Fruit fly (Drosophila melanogaster) whole organism, wandering third instar larva: ENCODE results near the gene gammaTub37C.
A peak's percentile ranks its signal among the peaks of the same experiment; 100 is the strongest.

ENCODE experiments used
- Abd-B ChIP-seq: fragments of >200 bp; optimal IDR thresholded peaks from 2 replicates; lab custom pipeline; 2017; ENCODE audit warnings: missing biosample characterization, missing genetic modification characterization
- CG32264 ChIP-seq: fragments of 200-800 bp; sonication (Bioruptor generic); optimal IDR thresholded peaks from 2 replicates; lab custom pipeline; 2016; ENCODE audit warnings: missing biosample characterization, missing genetic modification characterization
- CG9705 ChIP-seq: fragments of 200-800 bp; sonication (Bioruptor generic); optimal IDR thresholded peaks from 2 replicates; lab custom pipeline; 2018; ENCODE audit warnings: missing biosample characterization, mild to moderate bottlenecking, missing genetic modification characterization
- CrebA ChIP-seq: fragments of 200-800 bp; sonication (Bioruptor generic); optimal IDR thresholded peaks from 2 replicates; lab custom pipeline; 2016; ENCODE audit warnings: missing biosample characterization, mild to moderate bottlenecking, missing genetic modification characterization, borderline replicate concordance
- Dfd ChIP-seq: fragments of >200 bp; optimal IDR thresholded peaks from 2 replicates; lab custom pipeline; 2017; ENCODE audit warnings: missing biosample characterization, missing genetic modification characterization
- Dif ChIP-seq: fragments of 200-275, 200-300 bp; sonication (Bioruptor generic); optimal IDR thresholded peaks from 2 replicates; lab custom pipeline; 2018; ENCODE audit warnings: missing biosample characterization, missing genetic modification characterization; ENCODE audit not compliant: partially characterized antibody
- GATAd ChIP-seq: sonication (Bioruptor generic); optimal IDR thresholded peaks from 2 replicates; lab custom pipeline; 2016; ENCODE audit warnings: missing biosample characterization, missing genetic modification characterization
- HLH106 ChIP-seq: fragments of 200-800 bp; optimal IDR thresholded peaks from 3 replicates; lab custom pipeline; 2019; ENCODE audit warnings: missing biosample characterization, mild to moderate bottlenecking, missing genetic modification characterization, moderate library complexity
- Hnf4 ChIP-seq: fragments of 200-800 bp; sonication (Bioruptor generic); optimal IDR thresholded peaks from 2 replicates; lab custom pipeline; 2016; ENCODE audit warnings: missing biosample characterization, mild to moderate bottlenecking, missing genetic modification characterization
- Hr78 ChIP-seq: fragments of >200 bp; optimal IDR thresholded peaks from 2 replicates; lab custom pipeline; 2017; ENCODE audit warnings: missing biosample characterization, missing genetic modification characterization
- Hr83 ChIP-seq: fragments of 200-300 bp; sonication (Bioruptor generic); optimal IDR thresholded peaks from 2 replicates; lab custom pipeline; 2016; ENCODE audit warnings: missing biosample characterization, mild to moderate bottlenecking, missing genetic modification characterization, moderate library complexity; ENCODE audit not compliant: poor library complexity, severe bottlenecking
- Jra ChIP-seq: sonication (Bioruptor generic); optimal IDR thresholded peaks from 2 replicates; lab custom pipeline; 2016; ENCODE audit warnings: missing biosample characterization, missing genetic modification characterization
- Mio ChIP-seq: sonication (Bioruptor generic); optimal IDR thresholded peaks from 2 replicates; lab custom pipeline; 2016; ENCODE audit warnings: missing biosample characterization, missing genetic modification characterization
- Myc ChIP-seq: fragments of >200 bp; optimal IDR thresholded peaks from 2 replicates; lab custom pipeline; 2017
- N ChIP-seq: fragments of >200 bp; optimal IDR thresholded peaks from 2 replicates; lab custom pipeline; 2018; ENCODE audit warnings: missing biosample characterization, missing external identifiers, missing genetic modification characterization
- OdsH ChIP-seq: fragments of 200-800 bp; sonication (Bioruptor generic); optimal IDR thresholded peaks from 2 replicates; lab custom pipeline; 2016; ENCODE audit warnings: missing biosample characterization, mild to moderate bottlenecking, missing genetic modification characterization
- Rel ChIP-seq, 2 experiments: fragments of 200-800 bp; sonication (Bioruptor generic) in 1 of 2; optimal IDR thresholded peaks; 2 replicates in 1 of 2; 3 replicates in 1 of 2; lab custom pipeline; 2016 to 2019; ENCODE audit warnings: mild to moderate bottlenecking in 2 of 2, missing biosample characterization in 2 of 2, missing genetic modification characterization in 2 of 2, moderate library complexity in 1 of 2
- Sp1 ChIP-seq: fragments of 200-800 bp; sonication (Bioruptor generic); optimal IDR thresholded peaks from 3 replicates; lab custom pipeline; 2019; ENCODE audit warnings: missing biosample characterization, mild to moderate bottlenecking, missing genetic modification characterization, moderate library complexity
- Vsx2 ChIP-seq: fragments of 200-300, 225-300 bp; sonication (Bioruptor generic); optimal IDR thresholded peaks from 2 replicates; lab custom pipeline; 2018; ENCODE audit warnings: missing biosample characterization, missing genetic modification characterization; ENCODE audit not compliant: partially characterized antibody
- br ChIP-seq: fragments of 200-800 bp; sonication (Bioruptor generic); optimal IDR thresholded peaks from 2 replicates; lab custom pipeline; 2016; ENCODE audit warnings: missing biosample characterization, missing genetic modification characterization
- brk ChIP-seq: fragments of 200-800 bp; sonication (Bioruptor generic); optimal IDR thresholded peaks from 2 replicates; lab custom pipeline; 2016; ENCODE audit warnings: missing biosample characterization, mild to moderate bottlenecking, missing genetic modification characterization
- dl ChIP-seq, 2 experiments: fragments of 175-275, 200-275 bp in 1 of 2; fragments of 200-275 bp in 1 of 2; sonication (Bioruptor generic); optimal IDR thresholded peaks; lab custom pipeline; 2018; ENCODE audit warnings: mild to moderate bottlenecking in 2 of 2, missing biosample characterization in 2 of 2, missing genetic modification characterization in 2 of 2, moderate library complexity in 2 of 2; ENCODE audit not compliant: partially characterized antibody in 2 of 2, insufficient read depth in 1 of 2
- dmrt93B ChIP-seq: fragments of 200-800 bp; sonication (Bioruptor generic); optimal IDR thresholded peaks from 2 replicates; lab custom pipeline; 2018; ENCODE audit warnings: missing biosample characterization, mild to moderate bottlenecking, missing genetic modification characterization
- dsf ChIP-seq: sonication (Bioruptor generic); optimal IDR thresholded peaks from 2 replicates; lab custom pipeline; 2016; ENCODE audit warnings: missing biosample characterization, missing genetic modification characterization, borderline replicate concordance
- ey ChIP-seq: fragments of 200-800 bp; sonication (Bioruptor generic); optimal IDR thresholded peaks from 2 replicates; lab custom pipeline; 2016; ENCODE audit warnings: missing biosample characterization, missing genetic modification characterization
- foxo ChIP-seq, 2 experiments: fragments of 200-800 bp; sonication (Bioruptor generic); optimal IDR thresholded peaks; 2 replicates in 1 of 2; 3 replicates in 1 of 2; lab custom pipeline; 2016 to 2017; ENCODE audit warnings: missing biosample characterization in 2 of 2, missing genetic modification characterization in 2 of 2
- fru ChIP-seq: fragments of 200-800 bp; sonication (Bioruptor generic); optimal IDR thresholded peaks from 3 replicates; lab custom pipeline; 2016; ENCODE audit warnings: missing biosample characterization, mild to moderate bottlenecking, missing genetic modification characterization
- h ChIP-seq: fragments of 200-800 bp; sonication (Bioruptor generic); optimal IDR thresholded peaks from 3 replicates; lab custom pipeline; 2016; ENCODE audit warnings: missing biosample characterization, mild to moderate bottlenecking, missing genetic modification characterization
- jim ChIP-seq: fragments of 175-275, 200-325 bp; sonication (Bioruptor generic); optimal IDR thresholded peaks from 2 replicates; lab custom pipeline; 2016; ENCODE audit warnings: missing biosample characterization, mild to moderate bottlenecking, missing genetic modification characterization
- lola ChIP-seq: fragments of >200 bp; optimal IDR thresholded peaks from 2 replicates; lab custom pipeline; 2017; ENCODE audit warnings: missing biosample characterization, missing genetic modification characterization
- pan ChIP-seq: fragments of >200 bp; optimal IDR thresholded peaks from 2 replicates; lab custom pipeline; 2017
- psq ChIP-seq: fragments of 200-800 bp; sonication (Bioruptor generic); optimal IDR thresholded peaks from 3 replicates; lab custom pipeline; 2017; ENCODE audit warnings: missing biosample characterization, mild to moderate bottlenecking, missing genetic modification characterization, moderate library complexity
- rgr ChIP-seq: fragments of 200-800 bp; sonication (Bioruptor generic); optimal IDR thresholded peaks from 3 replicates; lab custom pipeline; 2016; ENCODE audit warnings: missing biosample characterization, mild to moderate bottlenecking, missing genetic modification characterization
- sage ChIP-seq: fragments of 200-800 bp; sonication (Bioruptor generic); optimal IDR thresholded peaks from 2 replicates; lab custom pipeline; 2016; ENCODE audit warnings: missing biosample characterization, mild to moderate bottlenecking, missing genetic modification characterization
- sv ChIP-seq: fragments of 200-800 bp; sonication (Bioruptor generic); optimal IDR thresholded peaks from 3 replicates; lab custom pipeline; 2016; ENCODE audit warnings: missing biosample characterization, missing genetic modification characterization
- tai ChIP-seq: sonication (Bioruptor generic); optimal IDR thresholded peaks from 2 replicates; lab custom pipeline; 2016; ENCODE audit warnings: missing biosample characterization, missing genetic modification characterization
- usp ChIP-seq: fragments of >200 bp; optimal IDR thresholded peaks from 2 replicates; lab custom pipeline; 2017; ENCODE audit warnings: missing biosample characterization, missing genetic modification characterization
- woc ChIP-seq: sonication (Bioruptor generic); optimal IDR thresholded peaks from 2 replicates; lab custom pipeline; 2016; ENCODE audit warnings: missing biosample characterization, mild to moderate bottlenecking, missing genetic modification characterization

Gene gammaTub37C

dm6 chr2L:19134814-19135523, 50.6 kb downstream of the gammaTub37C start, which contains the start of gene Polr1D:
TSS of gene Polr1D (minus strand) at chr2L:19135233.
- TF ChIP-seq GATAd (GFP tag; lab: Kevin White, UChicago): no peak
- no peak for TF ChIP-seq jim (GFP tag; lab: Kevin White, UChicago)
- peak; percentile 27 for TF ChIP-seq Sp1 (GFP tag; lab: Kevin White, UChicago)
- TF ChIP-seq h (GFP tag; lab: Kevin White, UChicago): peak; percentile 12
- no peak for TF ChIP-seq dmrt93B (GFP tag; lab: Kevin White, UChicago)
- TF ChIP-seq Abd-B (GFP tag; lab: Kevin White, UChicago): no peak
- peak; percentile 70 for TF ChIP-seq woc (GFP tag; lab: Kevin White, UChicago)
- TF ChIP-seq Dfd (GFP tag; lab: Kevin White, UChicago): no peak
- TF ChIP-seq brk (GFP tag; lab: Kevin White, UChicago): no peak
- TF ChIP-seq tai: no peak
- no peak for TF ChIP-seq lola (GFP tag; lab: Kevin White, UChicago)
- peak; percentile 88 for TF ChIP-seq Jra
- TF ChIP-seq Hr78: no peak
- TF ChIP-seq fru (GFP tag; lab: Kevin White, UChicago): peak; percentile 17
- TF ChIP-seq CrebA (GFP tag; lab: Kevin White, UChicago): no peak
- TF ChIP-seq br (GFP tag; lab: Kevin White, UChicago): peak; percentile 63
- TF ChIP-seq Hr83 (GFP tag; lab: Kevin White, UChicago): no peak
- TF ChIP-seq dl (GFP tag; optimal IDR thresholded peaks at IDR 0.05; lab: Kevin White, UChicago; ENCODE audit: insufficient read depth in 1 of 2, partially characterized antibody in 2 of 2): no peak
- TF ChIP-seq Myc (lab: Kevin White, UChicago): no peak
- no peak for TF ChIP-seq Rel (GFP tag; optimal IDR thresholded peaks at IDR 0.05; lab: Kevin White, UChicago)
- TF ChIP-seq Rel (tag; optimal IDR thresholded peaks at IDR 0.05; lab: Kevin White, UChicago): peak; percentile 49
- no peak for TF ChIP-seq CG9705 (GFP tag; lab: Kevin White, UChicago)
- no peak for TF ChIP-seq dsf
- no peak for TF ChIP-seq CG32264 (GFP tag; lab: Kevin White, UChicago)
- no peak for TF ChIP-seq sv (GFP tag; lab: Kevin White, UChicago)
- no peak for TF ChIP-seq Mio (GFP tag; lab: Kevin White, UChicago)
- TF ChIP-seq Vsx2 (GFP tag; lab: Kevin White, UChicago): no peak
- peak in 1 of 2 experiments; percentile 52 for TF ChIP-seq foxo (GFP tag; optimal IDR thresholded peaks at IDR 0.05; lab: Kevin White, UChicago)
- peak; percentile 45 for TF ChIP-seq Dif (GFP tag; lab: Kevin White, UChicago)
- no peak for TF ChIP-seq usp (GFP tag; lab: Kevin White, UChicago)
- no peak for TF ChIP-seq sage (GFP tag; lab: Kevin White, UChicago)
- TF ChIP-seq rgr (GFP tag; lab: Kevin White, UChicago): no peak
- TF ChIP-seq pan (lab: Kevin White, UChicago): no peak
- no peak for TF ChIP-seq OdsH (GFP tag; lab: Kevin White, UChicago)
- TF ChIP-seq psq (GFP tag; lab: Kevin White, UChicago): peak; percentile 72
- no peak for TF ChIP-seq N
- TF ChIP-seq Hnf4 (GFP tag; lab: Kevin White, UChicago): peak; percentile 29
- no peak for TF ChIP-seq HLH106 (tag; lab: Kevin White, UChicago)
- no peak for TF ChIP-seq ey (GFP tag; lab: Kevin White, UChicago)
- TF ChIP-seq, all 38 proteins: peak for 11

dm6 chr2L:19134366-19134689, 51.2 kb downstream of the gammaTub37C start:
- TF ChIP-seq pan (lab: Kevin White, UChicago): no peak
- no peak for TF ChIP-seq br (GFP tag; lab: Kevin White, UChicago)
- TF ChIP-seq rgr (GFP tag; lab: Kevin White, UChicago): no peak
- TF ChIP-seq h (GFP tag; lab: Kevin White, UChicago): no peak
- TF ChIP-seq dmrt93B (GFP tag; lab: Kevin White, UChicago): no peak
- TF ChIP-seq Rel (GFP tag; optimal IDR thresholded peaks at IDR 0.05; lab: Kevin White, UChicago): no peak
- TF ChIP-seq Rel (tag; optimal IDR thresholded peaks at IDR 0.05; lab: Kevin White, UChicago): no peak
- TF ChIP-seq N: no peak
- no peak for TF ChIP-seq Sp1 (GFP tag; lab: Kevin White, UChicago)
